Fruit fly (Drosophila melanogaster) whole organism, embryonic: ENCODE results near the gene osi.

ENCODE experiments used
- CG13424 ChIP-seq: fragments of 200-800 bp; sonication (Bioruptor generic); optimal IDR thresholded peaks from 2 replicates; lab custom pipeline; 2019; ENCODE audit warnings: missing biosample characterization, mild to moderate bottlenecking, missing genetic modification characterization, moderate library complexity
- CG13624 ChIP-seq: fragments of 200-800 bp; sonication (Bioruptor generic); optimal IDR thresholded peaks from 2 replicates; lab custom pipeline; 2016; ENCODE audit warnings: missing biosample characterization, missing genetic modification characterization
- CG17612 ChIP-seq: fragments of 200-800 bp; sonication (Bioruptor generic); IDR thresholded peaks from 2 replicates; pipeline ENCODE4 v1.3.6; 2022; ENCODE audit warnings: missing biosample characterization, missing genetic modification characterization
- CTCF ChIP-seq: fragments of 200-800 bp; sonication (Bioruptor generic); optimal IDR thresholded peaks from 2 replicates; lab custom pipeline; 2017; ENCODE audit warnings: missing biosample characterization, mild to moderate bottlenecking, missing genetic modification characterization, moderate library complexity
- Ets65A ChIP-seq: fragments of 200-800 bp; sonication (Bioruptor generic); peaks from one replicate; lab custom pipeline; 2016; ENCODE audit warnings: missing biosample characterization, missing genetic modification characterization
- fd102C ChIP-seq: fragments of 200-800 bp; sonication (Bioruptor generic); optimal IDR thresholded peaks from 2 replicates; lab custom pipeline; 2018; ENCODE audit warnings: missing biosample characterization, mild to moderate bottlenecking, missing genetic modification characterization, moderate library complexity
- nerfin-2 ChIP-seq: fragments of 200-800 bp; sonication (Bioruptor generic); IDR thresholded peaks from 2 replicates; pipeline ENCODE4 v1.3.6; 2022; ENCODE audit warnings: missing biosample characterization, missing genetic modification characterization; ENCODE audit not compliant: partially characterized antibody

- TF ChIP-seq CG13424 (tag; lab: Kevin White, UChicago): no peak
- no peak for TF ChIP-seq CG13624 (GFP tag; lab: Kevin White, UChicago)
- no peak for TF ChIP-seq Ets65A (GFP tag; lab: Kevin White, UChicago)
- TF ChIP-seq fd102C (GFP tag; lab: Kevin White, UChicago): no peak
- TF ChIP-seq nerfin-2 (GFP tag; lab: Robert Waterston, UW): no peak
- no peak for TF ChIP-seq CG17612
- no peak for TF ChIP-seq CTCF (GFP tag; lab: Kevin White, UChicago)
Measured at dm6 chr2L:16874924-16875323, 12.8 kb downstream of the osi start.
